Fruit fly (Drosophila melanogaster) whole organism, embryonic: ENCODE measurements around the gene CG4968.

Experiments
- Adf1 ChIP-seq: fragments of 200-800 bp; sonication (Bioruptor generic); IDR thresholded peaks from 2 replicates; pipeline ENCODE4 v1.3.6; 2022; ENCODE audit warnings: missing biosample characterization, missing genetic modification characterization
- CG10565 ChIP-seq: fragments of 200-800 bp; sonication (Bioruptor generic); optimal IDR thresholded peaks from 3 replicates; lab custom pipeline; 2016; ENCODE audit warnings: missing biosample characterization, mild to moderate bottlenecking, missing genetic modification characterization
- CG11247 ChIP-seq: fragments of 200-800 bp; sonication (Bioruptor generic); IDR thresholded peaks from 2 replicates; pipeline ENCODE4 v1.3.6; 2022; ENCODE audit warnings: missing biosample characterization, missing genetic modification characterization
- CG11456 ChIP-seq: fragments of 200-800 bp; sonication (Bioruptor generic); IDR thresholded peaks from 3 replicates; pipeline ENCODE4 v1.3.6; 2022; ENCODE audit warnings: missing biosample characterization, missing genetic modification characterization
- CG12155 ChIP-seq: fragments of 200-800 bp; sonication (Bioruptor generic); optimal IDR thresholded peaks from 3 replicates; lab custom pipeline; 2016; ENCODE audit warnings: missing biosample characterization, missing genetic modification characterization
- CG12391 ChIP-seq: fragments of 200-800 bp; sonication (Bioruptor generic); optimal IDR thresholded peaks from 3 replicates; lab custom pipeline; 2018; ENCODE audit warnings: missing biosample characterization, mild to moderate bottlenecking, missing genetic modification characterization, moderate library complexity
- CG14050 ChIP-seq: fragments of 200-800 bp; sonication (Bioruptor generic); IDR thresholded peaks from 3 replicates; pipeline ENCODE4 v1.3.6; 2022; ENCODE audit warnings: missing biosample characterization, missing genetic modification characterization
- CG15514 ChIP-seq: fragments of 200-800 bp; sonication (Bioruptor generic); optimal IDR thresholded peaks from 3 replicates; lab custom pipeline; 2017; ENCODE audit warnings: missing biosample characterization, missing genetic modification characterization, mild to moderate bottlenecking, moderate library complexity, missing genetic modification reagents
- CG16779 ChIP-seq: fragments of 200-800 bp; sonication (Bioruptor generic); IDR thresholded peaks from 2 replicates; pipeline ENCODE4 v1.3.6; 2022; ENCODE audit warnings: missing biosample characterization, missing genetic modification characterization
- CG16815 ChIP-seq: fragments of 200-800 bp; sonication (Bioruptor generic); optimal IDR thresholded peaks from 3 replicates; lab custom pipeline; 2017; ENCODE audit warnings: missing biosample characterization, mild to moderate bottlenecking, missing genetic modification characterization
- CG17385 ChIP-seq: fragments of 200-800 bp; sonication (Bioruptor generic); optimal IDR thresholded peaks from 3 replicates; lab custom pipeline; 2018; ENCODE audit warnings: missing biosample characterization, mild to moderate bottlenecking, missing genetic modification characterization
- CG18764 ChIP-seq: fragments of 200-800 bp; sonication (Bioruptor generic); optimal IDR thresholded peaks from 3 replicates; lab custom pipeline; 2016; ENCODE audit warnings: missing biosample characterization, missing genetic modification characterization
- CG2116 ChIP-seq: fragments of 200-800 bp; sonication (Bioruptor generic); optimal IDR thresholded peaks from 3 replicates; lab custom pipeline; 2018; ENCODE audit warnings: missing biosample characterization, mild to moderate bottlenecking, missing genetic modification characterization
- CG2712 ChIP-seq: fragments of 200-800 bp; optimal IDR thresholded peaks from 3 replicates; lab custom pipeline; 2019; ENCODE audit warnings: missing biosample characterization, mild to moderate bottlenecking, missing genetic modification characterization, moderate library complexity
- CG30431 ChIP-seq: fragments of 200-800 bp; sonication (Bioruptor generic); optimal IDR thresholded peaks from 2 replicates; lab custom pipeline; 2017; ENCODE audit warnings: missing biosample characterization, missing genetic modification characterization
- CG34376 ChIP-seq: fragments of 200-800 bp; sonication (Bioruptor generic); optimal IDR thresholded peaks from 2 replicates; lab custom pipeline; 2018; ENCODE audit warnings: missing biosample characterization, mild to moderate bottlenecking, missing genetic modification characterization
- CG3838 ChIP-seq: fragments of 200-800 bp; sonication (Bioruptor generic); optimal IDR thresholded peaks from 3 replicates; lab custom pipeline; 2016; ENCODE audit warnings: missing biosample characterization, missing genetic modification characterization
- CG6254 ChIP-seq: fragments of 200-800 bp; sonication (Bioruptor generic); optimal IDR thresholded peaks from 3 replicates; lab custom pipeline; 2017; ENCODE audit warnings: mild to moderate bottlenecking, missing biosample characterization, missing genetic modification reagents, missing genetic modification characterization
- CG6689 ChIP-seq: fragments of 200-800 bp; sonication (Bioruptor generic); IDR thresholded peaks from 2 replicates; pipeline ENCODE4 v1.3.6; 2022; ENCODE audit warnings: missing biosample characterization, missing genetic modification characterization
- CG7745 ChIP-seq: fragments of 200-800 bp; sonication (Bioruptor generic); optimal IDR thresholded peaks from 2 replicates; lab custom pipeline; 2018; ENCODE audit warnings: missing biosample characterization, mild to moderate bottlenecking, missing genetic modification characterization, moderate library complexity
- CG8290 ChIP-seq, 3 experiments: fragments of 200-800 bp; sonication (Bioruptor generic); optimal IDR thresholded peaks; 2 replicates each; lab custom pipeline; 2016 to 2019; ENCODE audit warnings: missing biosample characterization in 3 of 3, missing genetic modification characterization in 3 of 3, mild to moderate bottlenecking in 2 of 3, moderate library complexity in 1 of 3
- CG9609 ChIP-seq: fragments of 200-800 bp; sonication (Bioruptor generic); optimal IDR thresholded peaks from 3 replicates; lab custom pipeline; 2016; ENCODE audit warnings: missing biosample characterization, missing genetic modification characterization
- Dad ChIP-seq: fragments of 200-800 bp; sonication (Bioruptor generic); optimal IDR thresholded peaks from 3 replicates; lab custom pipeline; 2016; ENCODE audit warnings: missing biosample characterization, missing genetic modification characterization
- Dip2 ChIP-seq: fragments of 200-800 bp; sonication (Bioruptor generic); IDR thresholded peaks from 2 replicates; pipeline ENCODE4 v1.3.6; 2022; ENCODE audit warnings: missing biosample characterization, missing genetic modification characterization
- Dip3 ChIP-seq: fragments of 200-800 bp; sonication (Bioruptor generic); optimal IDR thresholded peaks from 3 replicates; lab custom pipeline; 2016; ENCODE audit warnings: missing biosample characterization, missing genetic modification characterization
- Fer2 ChIP-seq: fragments of 200-800 bp; sonication (Bioruptor generic); optimal IDR thresholded peaks from 2 replicates; lab custom pipeline; 2018; ENCODE audit warnings: missing biosample characterization, mild to moderate bottlenecking, missing genetic modification characterization, moderate library complexity
- Gug ChIP-seq: fragments of 200-800 bp; sonication (Bioruptor generic); IDR thresholded peaks from 4 replicates; pipeline ENCODE4 v1.3.6; 2022; ENCODE audit warnings: missing biosample characterization, missing genetic modification characterization
- Hr39 ChIP-seq: fragments of >200 bp; optimal IDR thresholded peaks from 2 replicates; lab custom pipeline; 2017
- MTF-1 ChIP-seq: fragments of 200-800 bp; sonication (Bioruptor generic); optimal IDR thresholded peaks from 2 replicates; lab custom pipeline; 2018; ENCODE audit warnings: missing biosample characterization, mild to moderate bottlenecking, missing genetic modification characterization, borderline replicate concordance
- Sox100B ChIP-seq: fragments of 200-800 bp; sonication (Bioruptor generic); optimal IDR thresholded peaks from 3 replicates; lab custom pipeline; 2018; ENCODE audit warnings: missing biosample characterization, mild to moderate bottlenecking, missing genetic modification characterization
- Spps ChIP-seq: fragments of 200-800 bp; sonication (Bioruptor generic); optimal IDR thresholded peaks from 2 replicates; lab custom pipeline; 2018; ENCODE audit warnings: missing biosample characterization, mild to moderate bottlenecking, missing genetic modification characterization
- Sry-δ ChIP-seq: fragments of 200-800 bp; sonication (Bioruptor generic); optimal IDR thresholded peaks from 2 replicates; lab custom pipeline; 2016; ENCODE audit warnings: missing biosample characterization, missing genetic modification characterization
- Tbp ChIP-seq: fragments of >200 bp; optimal IDR thresholded peaks from 2 replicates; lab custom pipeline; 2018; ENCODE audit warnings: missing biosample characterization, missing genetic modification characterization
- ac ChIP-seq: fragments of 200-800 bp; sonication (Bioruptor generic); optimal IDR thresholded peaks from 3 replicates; lab custom pipeline; 2017; ENCODE audit warnings: missing biosample characterization, mild to moderate bottlenecking, missing genetic modification characterization
- az2 ChIP-seq: fragments of 200-800 bp; sonication (Bioruptor generic); optimal IDR thresholded peaks from 3 replicates; lab custom pipeline; 2016; ENCODE audit warnings: missing biosample characterization, missing genetic modification characterization
- chinmo ChIP-seq: fragments of 200-800 bp; sonication (Bioruptor generic); IDR thresholded peaks from 4 replicates; pipeline ENCODE4 v1.3.6; 2022; ENCODE audit warnings: missing biosample characterization, missing genetic modification characterization; ENCODE audit not compliant: partially characterized antibody
- dan ChIP-seq: fragments of 200-800 bp; sonication (Bioruptor generic); IDR thresholded peaks from 2 replicates; pipeline ENCODE4 v1.3.6; 2022; ENCODE audit warnings: missing biosample characterization, missing genetic modification characterization
- emc ChIP-seq: fragments of 200-800 bp; sonication (Bioruptor generic); optimal IDR thresholded peaks from 2 replicates; lab custom pipeline; 2016; ENCODE audit warnings: missing biosample characterization, missing genetic modification characterization
- insv ChIP-seq, 2 experiments: fragments of 200-800 bp; sonication (Bioruptor generic); optimal IDR thresholded peaks; 3 replicates each; lab custom pipeline; 2016 to 2018; ENCODE audit warnings: missing biosample characterization in 2 of 2, missing genetic modification characterization in 2 of 2
- kni ChIP-seq: fragments of 200-800 bp; sonication (Bioruptor generic); optimal IDR thresholded peaks from 3 replicates; lab custom pipeline; 2017; ENCODE audit warnings: mild to moderate bottlenecking, missing biosample characterization, missing genetic modification reagents, missing genetic modification characterization
- lab ChIP-seq: fragments of 200-800 bp; sonication (Bioruptor generic); optimal IDR thresholded peaks from 3 replicates; lab custom pipeline; 2017; ENCODE audit warnings: missing biosample characterization, missing genetic modification characterization, mild to moderate bottlenecking, moderate library complexity, missing genetic modification reagents
- p53 ChIP-seq: fragments of 200-800 bp; sonication (Bioruptor generic); optimal IDR thresholded peaks from 2 replicates; lab custom pipeline; 2016; ENCODE audit warnings: missing biosample characterization, missing genetic modification characterization
- pnt ChIP-seq: fragments of 200-800 bp; sonication (Bioruptor generic); optimal IDR thresholded peaks from 3 replicates; lab custom pipeline; 2016; ENCODE audit warnings: missing biosample characterization, missing genetic modification characterization
- rib ChIP-seq: fragments of 200-800 bp; sonication (Bioruptor generic); IDR thresholded peaks from 2 replicates; pipeline ENCODE4 v1.3.6; 2022; ENCODE audit warnings: missing biosample characterization, missing genetic modification characterization
- ro ChIP-seq: fragments of 200-800 bp; sonication (Bioruptor generic); IDR thresholded peaks from 2 replicates; pipeline ENCODE4 v1.3.6; 2022; ENCODE audit warnings: missing biosample characterization, missing genetic modification characterization
- row ChIP-seq: fragments of 200-800 bp; sonication (Bioruptor generic); IDR thresholded peaks from 3 replicates; pipeline ENCODE4 v1.3.6; 2022; ENCODE audit warnings: missing biosample characterization, missing genetic modification characterization
- salm ChIP-seq: fragments of 200-800 bp; sonication (Bioruptor generic); optimal IDR thresholded peaks from 2 replicates; lab custom pipeline; 2018; ENCODE audit warnings: missing biosample characterization, mild to moderate bottlenecking, missing genetic modification characterization
- schlank ChIP-seq: fragments of 200-800 bp; sonication (Bioruptor generic); optimal IDR thresholded peaks from 2 replicates; lab custom pipeline; 2018; ENCODE audit warnings: missing biosample characterization, mild to moderate bottlenecking, missing genetic modification characterization
- sug ChIP-seq: fragments of 200-800 bp; optimal IDR thresholded peaks from 2 replicates; lab custom pipeline; 2019; ENCODE audit warnings: missing biosample characterization, mild to moderate bottlenecking, missing genetic modification characterization, moderate library complexity
- unpg ChIP-seq: fragments of 200-800 bp; sonication (Bioruptor generic); optimal IDR thresholded peaks from 3 replicates; lab custom pipeline; 2018; ENCODE audit warnings: missing biosample characterization, mild to moderate bottlenecking, missing genetic modification characterization, moderate library complexity
- vfl ChIP-seq: fragments of 200-800 bp; sonication (Bioruptor generic); optimal IDR thresholded peaks from 2 replicates; lab custom pipeline; 2016; ENCODE audit warnings: missing biosample characterization, missing genetic modification characterization
- zf30C ChIP-seq: fragments of 200-800 bp; sonication (Bioruptor generic); optimal IDR thresholded peaks from 3 replicates; lab custom pipeline; 2018; ENCODE audit warnings: missing biosample characterization, mild to moderate bottlenecking, missing genetic modification characterization

CG4968 gene

dm6 chr2L:10303786-10304185 is 2.9 kb upstream of the CG4968 start, which contains the start of gene nmd (continued):
- TF ChIP-seq CG3838, result no peak
- TF ChIP-seq row, result peak; percentile 81
- TF ChIP-seq CG11456 (GFP tag; lab: Robert Waterston, UW), result no peak
- peak; percentile 92 for TF ChIP-seq CG2116
- no peak for TF ChIP-seq dan (GFP tag; lab: Robert Waterston, UW)
- TF ChIP-seq lab (GFP tag; lab: Kevin White, UChicago), result no peak
- TF ChIP-seq CG30431 (GFP tag; lab: Kevin White, UChicago), result no peak
- no peak for TF ChIP-seq rib
- TF ChIP-seq CG14050 (GFP tag; lab: Robert Waterston, UW), result no peak
- TF ChIP-seq chinmo, result peak; percentile 74; the same call in 1 of the 4 replicates
- no peak for TF ChIP-seq CG7745 (tag; lab: Kevin White, UChicago)
- TF ChIP-seq CG6689 (GFP tag; lab: Robert Waterston, UW), result no peak
- TF ChIP-seq CG11247, result no peak
- TF ChIP-seq pnt (GFP tag; lab: Kevin White, UChicago), result no peak
- TF ChIP-seq CG6254, result no peak
- no peak for TF ChIP-seq CG18764 (GFP tag; lab: Kevin White, UChicago)
- TF ChIP-seq CG2712 (tag; lab: Kevin White, UChicago), result peak; percentile 8
- TF ChIP-seq CG16779 (GFP tag; lab: Robert Waterston, UW), result no peak
- TF ChIP-seq unpg (GFP tag; lab: Kevin White, UChicago), result no peak
- TF ChIP-seq ac (GFP tag; lab: Kevin White, UChicago), result no peak
- no peak for TF ChIP-seq CG9609 (GFP tag; lab: Kevin White, UChicago)
- peak; percentile 73 for TF ChIP-seq CG8290 (GFP tag; optimal IDR thresholded peaks at IDR 0.05; lab: Kevin White, UChicago)
- peak in 1 of 2 experiments; percentile 22 for TF ChIP-seq CG8290 (tag; optimal IDR thresholded peaks at IDR 0.05; lab: Kevin White, UChicago)
- no peak for TF ChIP-seq Dad
- TF ChIP-seq sug, result peak; percentile 17
- TF ChIP-seq CG17385 (GFP tag; lab: Kevin White, UChicago), result peak; percentile 91
- TF ChIP-seq CG10565, result no peak
- TF ChIP-seq vfl (GFP tag; lab: Kevin White, UChicago), result no peak
- no peak for TF ChIP-seq Tbp (GFP tag; lab: Kevin White, UChicago)
- no peak for TF ChIP-seq Dip3 (GFP tag; lab: Kevin White, UChicago)
- peak; percentile 82 for TF ChIP-seq CG15514 (GFP tag; lab: Kevin White, UChicago)
- no peak for TF ChIP-seq Sox100B (GFP tag; lab: Kevin White, UChicago)
- no peak for TF ChIP-seq Gug (GFP tag; lab: Robert Waterston, UW)
- TF ChIP-seq zf30C (GFP tag; lab: Kevin White, UChicago), result no peak
- TF ChIP-seq ro (GFP tag; lab: Robert Waterston, UW), result no peak
- no peak for TF ChIP-seq Hr39 (lab: Kevin White, UChicago)
- TF ChIP-seq CG12155 (GFP tag; lab: Kevin White, UChicago), result no peak
- no peak for TF ChIP-seq insv (GFP tag; optimal IDR thresholded peaks at IDR 0.05; lab: Kevin White, UChicago)
- no peak for TF ChIP-seq CG16815
- TF ChIP-seq schlank (tag; lab: Kevin White, UChicago), result no peak
- TF ChIP-seq CG34376 (GFP tag; lab: Kevin White, UChicago), result peak; percentile 43
- TF ChIP-seq Dip2 (GFP tag; lab: Robert Waterston, UW), result no peak
- no peak for TF ChIP-seq Adf1 (GFP tag; lab: Robert Waterston, UW)
- TF ChIP-seq az2, result no peak
- TF ChIP-seq MTF-1 (GFP tag; lab: Kevin White, UChicago), result no peak
- TF ChIP-seq Sry-δ (GFP tag; lab: Kevin White, UChicago), result peak; percentile 47
- TF ChIP-seq salm, result no peak
- TF ChIP-seq CG12391 (tag; lab: Kevin White, UChicago), result peak; percentile 46
- no peak for TF ChIP-seq kni
- TF ChIP-seq Spps (tag; lab: Kevin White, UChicago), result no peak
- no peak for TF ChIP-seq emc (GFP tag; lab: Kevin White, UChicago)
- TF ChIP-seq p53 (GFP tag; lab: Kevin White, UChicago), result peak; percentile 36
- TF ChIP-seq Fer2 (tag; lab: Kevin White, UChicago), result no peak
